Fruit fly (Drosophila melanogaster): ENCODE results near the gene Cmtr1.

The Cmtr1 gene

DNA sequence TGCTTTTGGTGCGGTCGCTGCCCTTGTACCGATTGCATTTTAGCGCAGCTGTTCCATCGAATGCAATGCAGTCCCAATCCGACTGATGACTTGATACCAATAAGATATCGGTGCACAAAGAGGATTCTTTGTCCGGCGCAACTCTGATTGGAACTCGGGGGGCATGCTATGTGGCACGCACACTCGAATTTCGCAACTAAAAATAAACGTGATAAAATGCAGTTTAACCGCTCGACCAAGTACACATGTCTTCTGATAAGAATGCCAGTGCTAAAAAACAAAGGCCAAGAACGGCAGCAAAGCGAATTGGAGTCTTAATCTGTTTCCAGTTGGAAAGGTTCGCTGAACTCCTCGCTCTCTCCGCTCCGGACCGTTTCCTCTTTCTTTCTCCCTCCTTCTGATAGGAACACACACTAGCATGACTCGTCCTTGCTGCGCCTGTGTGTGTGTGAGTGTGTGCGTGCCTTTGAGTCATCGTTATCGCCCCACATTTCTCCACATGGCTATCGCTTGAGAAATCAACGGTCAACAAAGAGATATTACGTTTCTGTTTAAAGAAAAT, 7.9 kb upstream of the Cmtr1 start:
- TF ChIP-seq CG1620 (GFP tag; optimal IDR thresholded peaks at IDR 0.05) (no peak), Crg-1 (GFP tag; optimal IDR thresholded peaks at IDR 0.05) (peak; percentile 7), ovo (GFP tag; optimal IDR thresholded peaks at IDR 0.05) (no peak)

DNA sequence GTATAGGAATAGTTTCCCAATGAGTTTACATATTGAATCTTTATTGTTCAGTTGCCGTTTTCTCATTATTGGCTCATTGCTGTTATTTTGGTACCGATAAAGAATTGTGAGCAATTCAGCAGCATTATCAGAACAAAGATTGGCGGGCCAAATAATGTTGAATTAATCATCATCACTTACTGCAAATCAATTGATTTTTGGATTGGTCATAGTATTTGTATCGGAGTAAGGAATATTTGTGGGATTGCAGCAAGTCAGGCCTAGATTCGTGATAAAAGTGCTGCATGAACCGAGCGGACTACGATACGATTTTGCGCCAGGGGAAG, 7.2 kb upstream of the Cmtr1 start:
- no peak for TF ChIP-seq bab1 (GFP tag; optimal IDR thresholded peaks at IDR 0.05)
- TF ChIP-seq CG11617 (GFP tag; optimal IDR thresholded peaks at IDR 0.05), result no peak
- TF ChIP-seq CG7045 (GFP tag; optimal IDR thresholded peaks at IDR 0.05), result no peak
- no peak for TF ChIP-seq toe (GFP tag; optimal IDR thresholded peaks at IDR 0.05)
- TF ChIP-seq cic (GFP tag; optimal IDR thresholded peaks at IDR 0.05), result no peak
- no peak for TF ChIP-seq Hr96 (GFP tag; optimal IDR thresholded peaks at IDR 0.05)
- no peak for TF ChIP-seq tj (GFP tag; optimal IDR thresholded peaks at IDR 0.05)
- TF ChIP-seq CG12768 (GFP tag; optimal IDR thresholded peaks at IDR 0.05), result no peak
- TF ChIP-seq CG7101 (tag; optimal IDR thresholded peaks at IDR 0.05), result no peak

- peak; percentile 34 for TF ChIP-seq pad (GFP tag; optimal IDR thresholded peaks at IDR 0.05)
- TF ChIP-seq Mnt (GFP tag; optimal IDR thresholded peaks at IDR 0.05), result no peak
- no peak for TF ChIP-seq CG33017 (tag; optimal IDR thresholded peaks at IDR 0.05)
- peak; percentile 21 for TF ChIP-seq bab1 (GFP tag; optimal IDR thresholded peaks at IDR 0.05)
Observed at dm6 chrX:4107261-4108113, 6.7 kb upstream of the Cmtr1 start.

DNA sequence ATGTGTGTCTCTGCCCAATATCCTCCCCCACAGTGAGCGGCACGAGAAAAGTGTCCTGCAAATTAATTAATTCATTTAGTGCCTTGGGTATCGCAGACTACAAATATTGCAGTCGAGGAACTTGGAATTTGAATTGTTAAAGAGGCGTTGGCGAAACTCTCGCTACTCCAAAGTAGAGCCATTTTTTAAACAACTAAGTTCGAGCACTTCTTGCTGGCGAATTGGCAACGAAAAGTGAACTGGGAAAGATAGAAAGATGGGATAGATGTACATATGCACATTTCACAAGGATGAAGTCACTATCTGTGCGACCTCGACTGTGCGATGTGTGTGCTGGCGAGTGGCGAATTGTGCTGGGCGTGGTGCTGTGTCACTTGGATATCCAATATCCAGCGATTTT, 5.9 kb upstream of the Cmtr1 start:
- TF ChIP-seq CG33017 (tag; optimal IDR thresholded peaks at IDR 0.05) (peak; percentile 47), pad (GFP tag; optimal IDR thresholded peaks at IDR 0.05) (no peak), CG5204 (GFP tag; optimal IDR thresholded peaks at IDR 0.05) (no peak), CG12768 (GFP tag; optimal IDR thresholded peaks at IDR 0.05) (peak; percentile 36), kay (GFP tag; ENCODE audit: borderline replicate concordance) (no peak), CG7045 (GFP tag; optimal IDR thresholded peaks at IDR 0.05) (peak; percentile 44), CG14711 (tag; optimal IDR thresholded peaks at IDR 0.05) (peak; percentile 32), CG7101 (tag; optimal IDR thresholded peaks at IDR 0.05) (peak; percentile 55)

dm6 chrX:4106240-4106639, 5.4 kb upstream of the Cmtr1 start:
- TF ChIP-seq tj (GFP tag; optimal IDR thresholded peaks at IDR 0.05) (peak; percentile 60), cic (GFP tag; optimal IDR thresholded peaks at IDR 0.05) (no peak), ovo (GFP tag; optimal IDR thresholded peaks at IDR 0.05) (no peak)

- peak; percentile 67 for TF ChIP-seq Crg-1 (GFP tag; optimal IDR thresholded peaks at IDR 0.05)
- no peak for TF ChIP-seq tj (GFP tag; optimal IDR thresholded peaks at IDR 0.05)
- peak; percentile 60 for TF ChIP-seq CG7101 (tag; optimal IDR thresholded peaks at IDR 0.05)
- TF ChIP-seq Clk (GFP tag; optimal IDR thresholded peaks at IDR 0.05), result no peak
- TF ChIP-seq Mnt (GFP tag; optimal IDR thresholded peaks at IDR 0.05), result peak; percentile 67
- TF ChIP-seq Hr96 (GFP tag; optimal IDR thresholded peaks at IDR 0.05), result peak; percentile 53
- TF ChIP-seq bab1 (GFP tag; optimal IDR thresholded peaks at IDR 0.05), result peak; percentile 90
- peak; percentile 56 for TF ChIP-seq CG1620 (GFP tag; optimal IDR thresholded peaks at IDR 0.05)
- TF ChIP-seq CG14711 (tag; optimal IDR thresholded peaks at IDR 0.05), result peak; percentile 42
- peak; percentile 27 for TF ChIP-seq ovo (GFP tag; optimal IDR thresholded peaks at IDR 0.05)
- peak; percentile 7 for TF ChIP-seq cic (GFP tag; optimal IDR thresholded peaks at IDR 0.05)
- no peak for TF ChIP-seq CG11617 (GFP tag; optimal IDR thresholded peaks at IDR 0.05)
Observed at dm6 chrX:4105830-4106233, 5.0 kb upstream of the Cmtr1 start, which contains the start of gene cib. TSS of gene cib (plus strand) at chrX:4106113.

DNA sequence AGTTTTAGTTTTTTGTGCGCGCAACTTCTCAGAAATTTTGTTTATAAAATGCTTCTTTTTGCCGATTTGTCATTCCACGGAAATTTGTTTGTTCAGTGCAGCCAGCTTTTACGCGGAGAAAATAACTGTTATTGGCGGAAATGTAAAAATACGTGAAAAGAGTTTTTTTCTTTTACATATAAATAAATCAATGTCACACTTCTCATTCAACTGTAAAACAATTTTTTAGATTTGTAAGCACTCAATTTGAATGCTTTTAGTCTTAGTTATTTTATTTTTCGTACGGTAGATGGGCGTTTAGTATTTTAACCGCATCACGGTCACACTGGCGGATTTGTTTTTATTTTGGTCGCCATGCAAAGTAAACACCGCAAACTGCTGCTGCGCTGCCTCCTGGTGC, 3.3 kb upstream of the Cmtr1 start, which contains the start of the genes Xpac and brn:
Xpac (minus strand) TSS at position 66 of the 400 bp plus-strand sequence.
brn (plus strand) TSS at position 211 of the 400 bp plus-strand sequence.
- TF ChIP-seq bab1 (GFP tag; optimal IDR thresholded peaks at IDR 0.05) (peak; percentile 44), CG7101 (tag; optimal IDR thresholded peaks at IDR 0.05) (no peak)

dm6 chrX:4089012-4089649, 11.7 kb downstream of the Cmtr1 start:
- TF ChIP-seq tj (GFP tag; optimal IDR thresholded peaks at IDR 0.05) (no peak), cic (GFP tag; optimal IDR thresholded peaks at IDR 0.05) (no peak), bab1 (GFP tag; optimal IDR thresholded peaks at IDR 0.05) (no peak), CG11617 (GFP tag; optimal IDR thresholded peaks at IDR 0.05) (no peak), Clk (GFP tag; optimal IDR thresholded peaks at IDR 0.05) (no peak), toe (GFP tag; optimal IDR thresholded peaks at IDR 0.05) (no peak)
